Fruit fly (Drosophila melanogaster) whole organism: Measurements from ENCODE around the gene CG14143.

Experiments
- CG8478 ChIP-seq: fragments of >200 bp; optimal IDR thresholded peaks from 2 replicates; lab custom pipeline; 2018; ENCODE audit warnings: inconsistent platforms
- EcR ChIP-seq, 2 experiments: fragments of >200 bp; optimal IDR thresholded peaks; 2 replicates each; lab custom pipeline; 2017; ENCODE audit warnings: missing biosample characterization in 2 of 2, missing genetic modification characterization in 2 of 2, missing genetic modification reagents in 2 of 2
- pan ChIP-seq: fragments of >200 bp; optimal IDR thresholded peaks from 2 replicates; lab custom pipeline; 2017
- psq ChIP-seq: fragments of >200 bp; optimal IDR thresholded peaks from 2 replicates; lab custom pipeline; 2017
- usp ChIP-seq: fragments of >200 bp; optimal IDR thresholded peaks from 2 replicates; lab custom pipeline; 2017; ENCODE audit warnings: missing biosample characterization, missing genetic modification characterization, mixed read lengths

- TF ChIP-seq EcR (GFP tag; optimal IDR thresholded peaks at IDR 0.05; lab: Kevin White, UChicago) (no peak), usp (GFP tag; lab: Kevin White, UChicago) (no peak), pan (lab: Kevin White, UChicago) (no peak), psq (no peak), CG8478 (lab: Kevin White, UChicago) (no peak)
Observed at dm6 chr3L:11118627-11119395, 16.0 kb upstream of the CG14143 start.
